Worm (Caenorhabditis elegans): ENCODE measurements around the gene hda-4.

ce11 chrX:16770919-16771318 is 41.6 kb downstream of the hda-4 start:
- no peak for TF ChIP-seq blmp-1 (tag; optimal IDR thresholded peaks at IDR 0.05)
- no peak for TF ChIP-seq M03D4.4 (tag; optimal IDR thresholded peaks at IDR 0.05)
- TF ChIP-seq ztf-11 (tag; optimal IDR thresholded peaks at IDR 0.05): no peak
- no peak for TF ChIP-seq ceh-39 (tag; optimal IDR thresholded peaks at IDR 0.05)
- no peak for TF ChIP-seq lin-13 (tag; optimal IDR thresholded peaks at IDR 0.05)
- no peak for TF ChIP-seq nhr-237 (tag; optimal IDR thresholded peaks at IDR 0.05)
- TF ChIP-seq nhr-12 (tag; optimal IDR thresholded peaks at IDR 0.05): no peak
- no peak for TF ChIP-seq nhr-76 (tag; optimal IDR thresholded peaks at IDR 0.05)
- TF ChIP-seq cnd-1 (tag; optimal IDR thresholded peaks at IDR 0.05): peak; percentile 46
- TF ChIP-seq elt-3 (tag; optimal IDR thresholded peaks at IDR 0.05): no peak
- no peak for TF ChIP-seq sptf-1 (tag; optimal IDR thresholded peaks at IDR 0.05)
